Worm (Caenorhabditis elegans) whole organism, late embryonic: ENCODE data around the gene mrps-7.

Source experiments
- C08G9.2 ChIP-seq: sonication (generic microtip); optimal IDR thresholded peaks from 2 replicates; lab custom pipeline; 2016; ENCODE audit warnings: mild to moderate bottlenecking, missing genetic modification characterization, moderate library complexity, missing compliant biosample characterization
- C38D4.7 ChIP-seq: fragments of 200-800 bp; sonication (Bioruptor generic); optimal IDR thresholded peaks from 2 replicates; lab custom pipeline; 2018; ENCODE audit warnings: mild to moderate bottlenecking, missing genetic modification characterization, moderate library complexity, missing compliant biosample characterization
- F13H6.1 ChIP-seq: sonication (generic microtip); optimal IDR thresholded peaks from 2 replicates; lab custom pipeline; 2016; ENCODE audit warnings: missing genetic modification characterization, missing compliant biosample characterization
- K02D7.2 ChIP-seq: sonication (generic microtip); optimal IDR thresholded peaks from 2 replicates; lab custom pipeline; 2017; ENCODE audit warnings: mild to moderate bottlenecking, missing genetic modification characterization, missing compliant biosample characterization
- Y22D7AL.16 ChIP-seq: sonication (generic microtip); optimal IDR thresholded peaks from 2 replicates; lab custom pipeline; 2016; ENCODE audit warnings: missing genetic modification characterization, missing compliant biosample characterization
- ceh-14 ChIP-seq: sonication (generic microtip); optimal IDR thresholded peaks from 2 replicates; lab custom pipeline; 2016; ENCODE audit warnings: missing genotype, missing genetic modification characterization, missing compliant biosample characterization
- ceh-24 ChIP-seq: sonication (generic microtip); optimal IDR thresholded peaks from 2 replicates; lab custom pipeline; 2016; ENCODE audit warnings: mild to moderate bottlenecking, missing genetic modification characterization, missing compliant biosample characterization
- ceh-30 ChIP-seq: fragments of 150-350 bp; optimal IDR thresholded peaks from 2 replicates; lab custom pipeline; 2014; ENCODE audit warnings: missing biosample characterization, missing genetic modification characterization
- ceh-31 ChIP-seq: sonication (generic microtip); optimal IDR thresholded peaks from 2 replicates; lab custom pipeline; 2016; ENCODE audit warnings: missing genetic modification characterization, missing compliant biosample characterization
- che-1 ChIP-seq: sonication (generic microtip); optimal IDR thresholded peaks from 2 replicates; lab custom pipeline; 2016; ENCODE audit warnings: mild to moderate bottlenecking, missing genetic modification characterization, missing compliant biosample characterization
- dmd-4 ChIP-seq: sonication (generic microtip); optimal IDR thresholded peaks from 2 replicates; lab custom pipeline; 2016; ENCODE audit warnings: borderline replicate concordance, missing genetic modification characterization, missing compliant biosample characterization
- dve-1 ChIP-seq: sonication (generic microtip); optimal IDR thresholded peaks from 2 replicates; lab custom pipeline; 2017; ENCODE audit warnings: antibody characterized with exemption, mild to moderate bottlenecking, missing genetic modification characterization, missing compliant biosample characterization
- elt-2 ChIP-seq: sonication (generic microtip); optimal IDR thresholded peaks from 2 replicates; lab custom pipeline; 2016; ENCODE audit warnings: missing genetic modification reagents, missing genetic modification characterization, missing compliant biosample characterization
- eyg-1 ChIP-seq: sonication (generic microtip); optimal IDR thresholded peaks from 2 replicates; lab custom pipeline; 2016; ENCODE audit warnings: missing genotype, missing genetic modification characterization, missing compliant biosample characterization
- fax-1 ChIP-seq: sonication (generic microtip); optimal IDR thresholded peaks from 2 replicates; lab custom pipeline; 2016; ENCODE audit warnings: missing genotype, missing genetic modification characterization, missing compliant biosample characterization
- fkh-10 ChIP-seq: fragments of 150-350 bp; optimal IDR thresholded peaks from 2 replicates; lab custom pipeline; 2014; ENCODE audit warnings: missing biosample characterization, missing genetic modification reagents, missing genetic modification characterization
- fkh-6 ChIP-seq: sonication (generic microtip); optimal IDR thresholded peaks from 2 replicates; lab custom pipeline; 2016; ENCODE audit warnings: missing genetic modification characterization, missing compliant biosample characterization
- gmeb-2 ChIP-seq: sonication (generic microtip); optimal IDR thresholded peaks from 2 replicates; lab custom pipeline; 2016; ENCODE audit warnings: missing genetic modification characterization, inconsistent platforms, missing compliant biosample characterization
- hlh-13 ChIP-seq: fragments of 200-800 bp; sonication (Bioruptor generic); optimal IDR thresholded peaks from 2 replicates; lab custom pipeline; 2018; ENCODE audit warnings: mild to moderate bottlenecking, missing genetic modification characterization, missing compliant biosample characterization
- hlh-15 ChIP-seq: sonication (generic microtip); optimal IDR thresholded peaks from 2 replicates; lab custom pipeline; 2016; ENCODE audit warnings: missing genetic modification characterization, missing compliant biosample characterization
- hlh-8 ChIP-seq: sonication (generic microtip); optimal IDR thresholded peaks from 2 replicates; lab custom pipeline; 2016; ENCODE audit warnings: missing genotype, missing genetic modification characterization, missing compliant biosample characterization
- lim-6 ChIP-seq: sonication (generic microtip); optimal IDR thresholded peaks from 2 replicates; lab custom pipeline; 2016; ENCODE audit warnings: missing genetic modification characterization, missing compliant biosample characterization
- lin-11 ChIP-seq: fragments of 200-800 bp; sonication (Bioruptor generic); optimal IDR thresholded peaks from 2 replicates; lab custom pipeline; 2018; ENCODE audit warnings: mild to moderate bottlenecking, missing genetic modification characterization, missing compliant biosample characterization
- madf-2 ChIP-seq: sonication (generic microtip); optimal IDR thresholded peaks from 2 replicates; lab custom pipeline; 2017; ENCODE audit warnings: missing genetic modification characterization, missing compliant biosample characterization
- nfya-1 ChIP-seq: sonication (generic microtip); optimal IDR thresholded peaks from 2 replicates; lab custom pipeline; 2017; ENCODE audit warnings: missing genetic modification characterization, mild to moderate bottlenecking, missing compliant biosample characterization, antibody characterized with exemption, moderate library complexity
- nhr-11 ChIP-seq: fragments of 150-350 bp; optimal IDR thresholded peaks from 2 replicates; lab custom pipeline; 2014; ENCODE audit warnings: missing biosample characterization, missing genetic modification characterization
- nhr-232 ChIP-seq: sonication (generic microtip); optimal IDR thresholded peaks from 2 replicates; lab custom pipeline; 2016; ENCODE audit warnings: missing genetic modification characterization, missing compliant biosample characterization
- pag-3 ChIP-seq: sonication (generic microtip); optimal IDR thresholded peaks from 2 replicates; lab custom pipeline; 2016; ENCODE audit warnings: missing compliant biosample characterization, missing genetic modification characterization, borderline replicate concordance
- pat-9 ChIP-seq: fragments of 200-800 bp; sonication (Bioruptor generic); optimal IDR thresholded peaks from 2 replicates; lab custom pipeline; 2018; ENCODE audit warnings: mild to moderate bottlenecking, missing genetic modification characterization, moderate library complexity, missing compliant biosample characterization
- pqm-1 ChIP-seq: sonication (generic microtip); optimal IDR thresholded peaks from 2 replicates; lab custom pipeline; 2016; ENCODE audit warnings: missing genetic modification characterization, missing compliant biosample characterization
- sdc-2 ChIP-seq: sonication (generic microtip); optimal IDR thresholded peaks from 2 replicates; lab custom pipeline; 2016; ENCODE audit warnings: missing genotype, missing genetic modification characterization, missing compliant biosample characterization
- syd-9 ChIP-seq: sonication (generic microtip); optimal IDR thresholded peaks from 2 replicates; lab custom pipeline; 2016; ENCODE audit warnings: mild to moderate bottlenecking, missing genetic modification characterization, moderate library complexity, missing compliant biosample characterization
- tbx-2 ChIP-seq: sonication (generic microtip); optimal IDR thresholded peaks from 2 replicates; lab custom pipeline; 2016; ENCODE audit warnings: missing genetic modification characterization, missing compliant biosample characterization
- unc-3 ChIP-seq, 2 experiments: fragments of 200-800 bp in 1 of 2; sonication (Bioruptor generic) in 1 of 2; sonication (generic microtip) in 1 of 2; conservative IDR thresholded peaks in 1 of 2; optimal IDR thresholded peaks in 1 of 2; 2 replicates each; pipeline versions ENCODE4 v1.3.6 to Lab custom; 2016 to 2022; ENCODE audit warnings: missing compliant biosample characterization in 2 of 2, missing genetic modification characterization in 2 of 2, missing genetic modification reagents in 1 of 2
- unc-42 ChIP-seq: sonication (generic microtip); optimal IDR thresholded peaks from 2 replicates; lab custom pipeline; 2016; ENCODE audit warnings: missing genotype, missing genetic modification characterization, missing compliant biosample characterization
- unc-86 ChIP-seq: sonication (generic microtip); optimal IDR thresholded peaks from 2 replicates; lab custom pipeline; 2016; ENCODE audit warnings: missing genetic modification characterization, missing compliant biosample characterization
- zip-5 ChIP-seq: sonication (generic microtip); optimal IDR thresholded peaks from 2 replicates; lab custom pipeline; 2016; ENCODE audit warnings: missing genetic modification characterization, missing compliant biosample characterization

Gene mrps-7

DNA sequence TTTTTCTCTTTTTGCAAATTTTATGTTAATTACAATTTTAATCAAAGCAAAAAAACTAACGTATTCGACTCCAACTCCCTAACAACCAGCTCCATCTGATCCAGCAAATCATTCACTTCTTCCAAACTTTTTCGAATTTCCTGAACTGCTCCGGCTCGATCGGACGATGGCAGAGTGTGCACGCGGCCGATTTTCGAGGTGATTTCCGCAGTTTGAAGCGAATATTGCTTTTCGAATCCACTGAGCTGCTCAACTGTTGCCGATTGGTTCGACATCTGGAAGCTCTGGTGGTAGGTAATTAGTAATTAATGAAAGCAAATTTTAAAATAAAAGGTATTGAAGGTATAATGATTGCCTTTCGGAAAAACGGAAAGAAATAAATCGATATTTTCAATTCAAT is 1.1 kb downstream of the mrps-7 start, which contains the start of gene vti-1:
Gene vti-1, minus strand, starts transcription at position 284 of the 400 bp plus-strand sequence.
- TF ChIP-seq lin-11 (tag; lab: Kevin White, UChicago) (no peak), ceh-24 (no peak), nfya-1 (tag; lab: Kevin White, UChicago) (no peak), dve-1 (tag; lab: Kevin White, UChicago) (no peak), fkh-10 (GFP tag; lab: Kevin White, UChicago) (no peak), tbx-2 (no peak), ceh-30 (tag; lab: Kevin White, UChicago) (no peak), unc-86 (no peak), gmeb-2 (tag; lab: Kevin White, UChicago) (no peak), eyg-1 (tag; lab: Kevin White, UChicago) (no peak), zip-5 (no peak), che-1 (no peak), elt-2 (tag; lab: Kevin White, UChicago) (no peak), C08G9.2 (tag; lab: Kevin White, UChicago) (no peak), F13H6.1 (tag; lab: Kevin White, UChicago) (no peak), ceh-14 (no peak), dmd-4 (tag; lab: Kevin White, UChicago) (no peak), lim-6 (tag; lab: Kevin White, UChicago) (no peak)

DNA sequence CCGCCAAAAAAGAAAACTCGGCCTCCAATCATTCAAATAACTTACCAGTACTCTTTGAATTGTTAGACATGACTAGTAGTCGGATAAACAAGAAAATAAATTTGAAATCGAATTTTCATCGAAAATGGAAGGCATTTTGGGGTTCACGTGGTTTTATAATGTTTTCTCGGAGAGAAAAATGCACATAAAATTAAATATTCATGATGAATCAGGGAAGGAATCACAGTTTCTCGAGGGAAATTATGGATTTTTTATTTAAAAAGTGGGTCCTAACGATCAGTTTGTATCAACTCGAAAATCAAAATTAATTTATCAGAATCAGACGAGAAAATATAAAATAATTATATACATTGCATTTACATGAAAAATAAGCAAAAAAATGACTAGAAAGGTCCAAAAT is 2.2 kb downstream of the mrps-7 start, which contains the start of gene Y57G11C.5:
Gene Y57G11C.5, minus strand, starts transcription at position 101 of the 400 bp plus-strand sequence.
- TF ChIP-seq pat-9 (tag; lab: Kevin White, UChicago), result no peak
- no peak for TF ChIP-seq fkh-6 (tag; lab: Kevin White, UChicago)
- TF ChIP-seq ceh-30 (tag; lab: Kevin White, UChicago), result no peak
- TF ChIP-seq ceh-24, result no peak
- no peak for TF ChIP-seq ceh-14
- no peak for TF ChIP-seq hlh-8 (tag; lab: Kevin White, UChicago)
- TF ChIP-seq sdc-2, result no peak
- TF ChIP-seq Y22D7AL.16 (tag; lab: Kevin White, UChicago), result no peak
- TF ChIP-seq syd-9, result no peak
- no peak for TF ChIP-seq tbx-2
- TF ChIP-seq pag-3, result no peak
- no peak for TF ChIP-seq eyg-1 (tag; lab: Kevin White, UChicago)
- TF ChIP-seq fax-1, result no peak
- TF ChIP-seq unc-42, result no peak
- TF ChIP-seq fkh-10 (GFP tag; lab: Kevin White, UChicago), result no peak
- no peak for TF ChIP-seq ceh-31 (tag; lab: Kevin White, UChicago)
- TF ChIP-seq C38D4.7 (GFP tag; lab: Kevin White, UChicago), result no peak

DNA sequence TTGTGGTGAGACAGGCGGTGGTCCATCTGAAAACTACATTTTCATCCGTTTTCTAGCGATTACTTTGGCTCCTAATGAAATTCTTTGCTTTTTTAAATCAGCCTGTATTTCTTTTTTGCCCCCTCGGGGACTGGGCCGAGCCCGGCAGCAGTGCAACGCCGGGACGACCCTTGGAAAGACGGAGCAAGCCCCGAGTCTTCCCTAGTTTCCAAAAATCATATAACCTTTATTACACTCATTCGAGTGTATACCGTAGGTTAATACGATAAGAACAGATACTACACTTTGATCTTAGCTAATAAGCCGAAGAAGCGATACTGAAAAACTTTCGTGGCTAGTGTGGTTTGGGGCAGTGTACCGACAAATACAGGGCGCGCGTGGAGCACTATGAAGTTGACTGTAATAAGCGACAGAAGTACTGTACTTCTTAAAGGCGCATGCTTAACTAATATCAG is 2.8 kb downstream of the mrps-7 start:
- no peak for TF ChIP-seq K02D7.2 (tag; lab: Kevin White, UChicago)
- no peak for TF ChIP-seq madf-2 (tag; lab: Kevin White, UChicago)

DNA sequence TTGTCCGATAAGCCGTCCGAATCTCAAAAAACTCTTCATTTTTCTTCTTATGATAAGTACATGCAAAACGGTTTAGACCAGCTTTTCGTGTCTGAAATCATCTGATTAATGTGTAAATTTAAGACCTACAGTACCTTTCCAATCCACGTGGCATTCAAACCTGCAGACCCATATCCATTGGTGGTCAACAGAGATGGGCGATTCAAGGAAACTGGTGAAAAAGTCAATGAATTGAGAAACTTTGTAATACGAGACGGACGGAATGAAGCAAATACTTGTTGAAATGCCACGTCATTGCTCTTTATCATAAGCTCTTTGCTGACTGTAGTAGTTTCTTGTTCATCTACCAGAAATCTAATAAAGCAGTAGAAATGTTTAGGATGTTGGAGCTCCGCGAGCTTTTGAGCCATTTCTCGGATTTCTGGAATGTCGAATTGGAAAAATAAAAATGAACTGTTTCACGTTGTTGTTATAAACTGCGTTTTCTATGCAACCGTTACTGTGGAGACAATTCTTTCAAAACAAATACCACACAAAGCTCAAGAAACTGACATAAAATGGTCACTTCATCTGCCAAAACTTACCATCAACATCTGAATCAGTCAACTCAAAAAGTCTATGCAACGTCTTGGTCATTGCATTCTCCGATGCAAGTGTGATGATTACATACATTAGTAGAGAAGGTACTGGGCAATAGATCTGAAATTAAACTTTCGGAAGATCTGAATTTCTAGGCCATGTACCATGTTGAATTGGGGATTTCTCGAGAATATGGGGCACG is 3.4 kb downstream of the mrps-7 start:
- TF ChIP-seq ceh-30 (tag; lab: Kevin White, UChicago) (no peak), nhr-11 (no peak), hlh-13 (GFP tag; lab: Kevin White, UChicago) (no peak), syd-9 (no peak), ceh-24 (no peak), ceh-31 (tag; lab: Kevin White, UChicago) (no peak), unc-3 (GFP tag; conservative IDR thresholded peaks at IDR 0.05; lab: Robert Waterston, UW) (no peak), unc-3 (tag; optimal IDR thresholded peaks at IDR 0.05; lab: Kevin White, UChicago) (no peak), nhr-232 (tag; lab: Kevin White, UChicago) (no peak), fkh-10 (GFP tag; lab: Kevin White, UChicago) (no peak), nfya-1 (tag; lab: Kevin White, UChicago) (no peak), hlh-15 (tag; lab: Kevin White, UChicago) (no peak), elt-2 (tag; lab: Kevin White, UChicago) (no peak), eyg-1 (tag; lab: Kevin White, UChicago) (no peak), pqm-1 (tag; lab: Kevin White, UChicago) (no peak)
